Worm (Caenorhabditis elegans): ENCODE results near the gene smvt-1.

smvt-1 gene

ce11 chrX:2541003-2541521 lies 7.7 kb downstream of the smvt-1 start, which contains the start of gene F52H2.3:
Gene F52H2.3 (minus strand): TSS chrX:2541053.
- TF ChIP-seq ztf-6 (GFP tag; IDR thresholded peaks at IDR 0.05) = no peak
- TF ChIP-seq atf-7 (tag; optimal IDR thresholded peaks at IDR 0.05) = peak; percentile 17
- TF ChIP-seq nfyb-1 (GFP tag; IDR thresholded peaks at IDR 0.05) = 0 out of 2 replicates have a peak, but pooled peaks have one; percentile 46
- peak; percentile 87 for TF ChIP-seq nhr-80 (tag; optimal IDR thresholded peaks at IDR 0.05)
- no peak for TF ChIP-seq cebp-1 (GFP tag; IDR thresholded peaks at IDR 0.05)
- TF ChIP-seq cebp-1 (tag; optimal IDR thresholded peaks at IDR 0.05) = peak; percentile 16
- no peak for TF ChIP-seq let-526 (GFP tag; IDR thresholded peaks at IDR 0.05)

ce11 chrX:2538713-2539112 lies 10.1 kb downstream of the smvt-1 start:
- no peak for TF ChIP-seq ceh-27 (GFP tag; optimal IDR thresholded peaks at IDR 0.05)
- TF ChIP-seq madf-3 (GFP tag; IDR thresholded peaks at IDR 0.05) = no peak
- TF ChIP-seq ztf-3 (GFP tag; optimal IDR thresholded peaks at IDR 0.05) = no peak
- TF ChIP-seq unc-62 (GFP tag; optimal IDR thresholded peaks at IDR 0.05) = no peak
- TF ChIP-seq ztf-6 (GFP tag; IDR thresholded peaks at IDR 0.05) = no peak
- no peak for TF ChIP-seq F37B4.10 (GFP tag; IDR thresholded peaks at IDR 0.05)
- no peak for TF ChIP-seq lin-40 (tag; optimal IDR thresholded peaks at IDR 0.05)
- no peak for TF ChIP-seq nhr-80 (tag; optimal IDR thresholded peaks at IDR 0.05)
- no peak for TF ChIP-seq K12H6.12 (tag; optimal IDR thresholded peaks at IDR 0.05)
- no peak for TF ChIP-seq ZK185.1 (tag; optimal IDR thresholded peaks at IDR 0.05; ENCODE audit: poor library complexity, severe bottlenecking)
- no peak for TF ChIP-seq mel-28 (tag; optimal IDR thresholded peaks at IDR 0.05; ENCODE audit: borderline replicate concordance)
- TF ChIP-seq tlf-1 (GFP tag; optimal IDR thresholded peaks at IDR 0.05) = no peak
- TF ChIP-seq lir-1 (GFP tag; conservative IDR thresholded peaks at IDR 0.05) = no peak

ce11 chrX:2536246-2536772 lies 12.5 kb downstream of the smvt-1 start:
- TF ChIP-seq egl-18 (GFP tag; IDR thresholded peaks at IDR 0.05) (0 out of 2 replicates have a peak, but pooled peaks have one; percentile 26), hlh-12 (tag; optimal IDR thresholded peaks at IDR 0.05) (no peak), bed-2 (GFP tag; IDR thresholded peaks at IDR 0.05) (no peak), atf-7 (tag; optimal IDR thresholded peaks at IDR 0.05) (peak; percentile 17), nhr-27 (tag; optimal IDR thresholded peaks at IDR 0.05) (no peak), hmg-1.2 (GFP tag; IDR thresholded peaks at IDR 0.05) (peak; percentile 53; the same call in 1 of the 2 replicates), tbp1 (GFP tag; optimal IDR thresholded peaks at IDR 0.05) (no peak), mcd-1 (GFP tag; IDR thresholded peaks at IDR 0.05) (0 out of 2 replicates have a peak, but pooled peaks have one; percentile 36), nfya-1 (tag; optimal IDR thresholded peaks at IDR 0.05; ENCODE audit: borderline replicate concordance, insufficient read depth) (no peak), madf-10 (tag; optimal IDR thresholded peaks at IDR 0.05) (no peak), zfh-2 (GFP tag; conservative IDR thresholded peaks at IDR 0.05) (peak; percentile 95), akir-1 (GFP tag; optimal IDR thresholded peaks at IDR 0.05) (no peak), egrh-3 (GFP tag; IDR thresholded peaks at IDR 0.05) (peak; percentile 71), egl-44 (GFP tag; IDR thresholded peaks at IDR 0.05) (no peak), lin-40 (tag; optimal IDR thresholded peaks at IDR 0.05) (peak; percentile 54), efl-1 (GFP tag; optimal IDR thresholded peaks at IDR 0.05) (no peak), sea-2 (GFP tag; IDR thresholded peaks at IDR 0.05) (no peak), madf-6 (GFP tag; IDR thresholded peaks at IDR 0.05) (no peak), rcor-1 (GFP tag; IDR thresholded peaks at IDR 0.05) (no peak), chd-7 (tag; optimal IDR thresholded peaks at IDR 0.05) (peak; percentile 56), nhr-90 (tag; optimal IDR thresholded peaks at IDR 0.05) (no peak), ztf-22 (GFP tag; optimal IDR thresholded peaks at IDR 0.05) (no peak), zim-3 (tag; optimal IDR thresholded peaks at IDR 0.05) (no peak), snpc-4 (GFP tag; optimal IDR thresholded peaks at IDR 0.05) (no peak), snpc-4 (tag; optimal IDR thresholded peaks at IDR 0.05) (peak in 2 of 4 experiments; percentile 4 to 15), gei-17 (GFP tag; optimal IDR thresholded peaks at IDR 0.05) (peak; percentile 8), lin-35 (GFP tag; optimal IDR thresholded peaks at IDR 0.05) (peak in 1 of 3 experiments; percentile 3), ccch-3 (GFP tag; optimal IDR thresholded peaks at IDR 0.05) (no peak), F55B11.4 (tag; optimal IDR thresholded peaks at IDR 0.05; ENCODE audit: borderline replicate concordance, insufficient read depth) (no peak)

Data from whole organism, young adult.